Fruit fly (Drosophila melanogaster) whole organism, larva: Measurements from ENCODE around the gene sofe.

Experiments
- noc ChIP-seq: fragments of 200-800 bp; sonication (Bioruptor generic); optimal IDR thresholded peaks from 3 replicates; lab custom pipeline; 2019; ENCODE audit warnings: missing biosample characterization, mild to moderate bottlenecking, missing genetic modification characterization, moderate library complexity

Gene sofe

DNA sequence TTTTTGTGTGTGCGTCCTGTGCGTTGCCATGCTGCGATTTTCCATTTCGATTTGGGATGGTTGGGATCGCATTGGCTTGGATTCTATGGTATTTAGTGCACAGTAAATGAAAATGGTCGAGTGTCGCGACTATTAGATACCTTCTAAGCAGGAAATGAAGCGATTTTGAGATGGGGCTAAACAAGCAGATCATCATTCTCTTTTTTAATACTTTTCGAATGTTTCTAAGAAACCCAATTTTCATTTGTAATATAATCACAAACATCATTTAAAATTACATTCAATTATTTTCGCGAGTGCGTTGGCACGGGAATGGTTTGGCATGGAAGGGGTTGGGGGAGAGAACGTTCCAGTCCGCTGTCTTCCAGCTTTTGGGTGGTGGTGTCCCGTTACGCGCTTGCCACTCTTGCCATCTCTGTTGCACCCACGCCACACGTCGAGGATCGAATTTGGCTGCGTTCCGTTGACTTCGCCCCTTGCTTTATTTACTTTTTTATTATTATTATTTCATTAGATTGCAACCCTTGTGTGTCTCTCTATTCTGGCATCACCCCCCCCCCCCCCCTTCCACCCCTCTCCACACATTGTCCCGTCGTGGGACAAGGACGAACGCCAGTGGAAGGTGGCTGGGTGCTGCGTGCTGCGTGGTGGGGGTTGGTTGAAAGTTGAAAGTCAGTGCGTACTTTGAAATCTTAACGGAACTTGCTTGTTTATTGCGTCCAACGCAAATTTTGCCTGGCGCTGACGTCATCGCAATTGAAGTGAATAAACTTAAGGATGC lies 31.7 kb downstream of the sofe start:
- no peak for TF ChIP-seq noc (tag; lab: Kevin White, UChicago)

DNA sequence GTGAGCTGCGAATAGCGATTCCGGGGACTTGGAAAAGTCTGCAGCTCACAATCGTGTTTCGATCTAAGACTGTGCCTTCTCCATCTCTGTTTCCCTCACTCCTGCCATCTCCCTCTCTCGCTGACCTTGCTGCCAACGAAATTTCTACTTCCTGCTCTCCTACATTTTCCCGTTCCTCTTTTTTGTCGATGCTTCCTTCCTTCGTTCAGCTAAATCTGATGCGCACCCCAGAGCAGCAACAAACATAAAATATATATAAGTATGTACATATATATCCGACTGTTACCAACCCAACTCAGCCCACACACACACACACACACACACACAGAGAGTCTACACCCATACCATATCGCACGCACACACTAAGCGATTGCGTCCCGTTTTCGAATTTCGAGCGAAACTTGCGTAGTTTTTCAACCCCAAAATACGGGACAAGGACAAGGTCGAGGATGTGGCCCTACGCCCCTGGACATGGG lies 32.9 kb downstream of the sofe start, which contains the start of gene Imp:
TSS of gene Imp (minus strand) at position 51 of the 476 bp plus-strand sequence.
- no peak for TF ChIP-seq noc (tag; lab: Kevin White, UChicago)

DNA sequence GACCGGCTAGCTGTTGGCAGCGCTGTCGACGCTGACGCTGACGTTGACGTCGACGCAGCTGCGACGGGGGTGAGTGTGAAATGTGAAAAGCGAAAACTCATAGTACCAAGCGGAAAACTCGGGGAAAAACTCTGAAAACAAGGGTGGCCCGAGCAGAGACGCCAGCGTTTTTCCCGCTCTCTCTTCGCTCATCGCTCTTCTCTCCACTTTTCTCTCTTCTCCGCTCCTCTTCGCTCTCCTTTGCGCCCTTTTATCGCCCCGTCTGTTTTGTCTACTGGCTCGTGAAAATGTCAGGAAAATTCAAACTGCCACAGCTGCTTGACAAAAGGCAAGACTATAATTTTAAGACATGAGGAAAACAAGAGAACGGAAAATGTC lies 33.8 kb downstream of the sofe start:
- TF ChIP-seq noc (tag; lab: Kevin White, UChicago) = no peak

DNA sequence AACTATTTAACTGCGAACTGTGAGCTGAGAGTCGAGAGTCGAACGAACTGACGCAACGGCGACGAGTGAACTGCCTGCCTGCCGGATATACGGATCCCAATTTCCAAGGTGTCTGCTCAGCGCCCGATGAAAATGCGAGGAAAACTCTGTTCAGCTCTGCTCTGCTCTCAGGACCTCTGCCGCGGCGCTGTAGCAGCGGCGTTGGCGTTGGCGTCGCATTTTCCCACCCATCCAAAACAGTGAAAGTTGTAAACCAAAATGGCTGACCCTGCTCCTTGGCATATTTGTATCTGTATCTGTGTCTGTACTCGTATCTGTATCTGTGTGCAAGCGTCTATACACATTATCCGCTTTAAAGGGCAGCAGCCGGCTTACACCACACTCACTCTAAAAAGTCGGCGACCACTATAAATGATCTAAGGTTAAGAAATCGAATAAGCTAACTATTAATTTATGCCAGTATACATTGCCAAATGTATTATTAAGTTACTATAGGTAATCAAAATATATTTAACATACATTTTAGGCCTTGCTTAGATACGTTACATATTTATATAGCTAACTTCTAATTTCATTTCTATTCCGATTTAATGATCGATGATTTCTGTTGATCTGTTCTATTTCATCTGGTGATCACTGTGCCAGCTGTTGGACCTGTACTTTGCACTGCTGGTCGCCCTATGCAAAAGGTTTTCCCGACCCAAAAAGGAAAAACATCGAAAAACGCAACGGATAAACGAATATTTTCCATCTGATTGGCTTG lies 34.4 kb downstream of the sofe start:
- peak; percentile 23 for TF ChIP-seq noc (tag; lab: Kevin White, UChicago)

DNA sequence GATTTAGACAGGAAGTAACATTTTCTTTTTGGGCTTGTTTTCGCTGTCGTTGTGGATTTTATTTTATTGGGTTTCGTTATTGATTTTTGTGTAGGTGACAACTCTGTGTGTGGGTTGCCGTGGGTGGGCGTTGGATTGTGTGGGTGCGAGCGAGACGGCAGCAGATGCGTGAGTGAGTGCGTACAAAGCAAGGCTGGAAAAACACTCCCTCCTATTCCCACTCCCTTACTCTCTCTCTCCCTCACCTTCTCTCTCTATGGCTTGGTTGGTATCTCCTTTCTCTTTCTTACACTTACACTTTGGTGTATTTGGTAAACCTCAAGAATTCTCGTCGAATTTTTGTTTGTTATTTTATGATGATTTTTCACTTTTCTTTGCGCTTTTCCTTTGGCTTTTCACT lies 35.1 kb downstream of the sofe start:
- TF ChIP-seq noc (tag; lab: Kevin White, UChicago) = no peak

DNA sequence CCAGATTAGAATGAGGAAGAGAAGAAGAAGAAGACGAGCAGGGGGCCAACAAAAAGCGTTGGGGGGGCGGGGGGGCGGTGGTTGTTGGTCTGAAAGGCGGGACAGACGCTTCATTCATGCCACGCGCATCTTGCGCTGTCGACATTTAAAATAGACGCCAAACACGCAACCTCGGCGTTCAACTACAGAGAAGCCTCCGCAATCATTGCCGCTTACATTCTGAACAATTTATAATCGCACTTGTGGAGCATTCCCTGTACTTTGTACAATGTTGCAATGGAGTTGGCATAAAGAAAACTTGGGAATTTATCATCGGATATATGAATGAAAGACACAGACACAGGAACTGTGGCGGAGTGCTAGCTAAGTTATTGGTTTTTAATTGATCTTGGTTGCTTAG lies 36.5 kb downstream of the sofe start:
- no peak for TF ChIP-seq noc (tag; lab: Kevin White, UChicago)

DNA sequence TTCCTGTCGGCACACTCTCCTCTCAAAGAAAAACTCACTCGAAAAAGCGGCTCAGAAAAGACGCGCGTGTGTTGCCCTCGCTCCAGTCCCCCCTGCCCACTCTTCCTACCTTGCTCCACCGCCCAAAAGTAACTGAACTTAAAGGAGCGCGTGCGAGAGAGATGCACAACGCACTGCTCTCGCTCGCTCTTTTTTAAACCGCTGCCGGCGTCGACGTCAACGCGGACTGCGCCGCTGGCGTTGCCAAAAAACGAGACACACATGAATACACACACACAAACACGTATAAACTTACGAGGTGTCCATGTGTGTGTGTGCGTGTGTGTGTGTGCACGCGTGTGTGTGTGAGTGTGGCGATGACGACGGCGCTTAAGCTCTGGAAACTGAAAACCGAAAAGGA lies 40.4 kb downstream of the sofe start:
- TF ChIP-seq noc (tag; lab: Kevin White, UChicago) = no peak

DNA sequence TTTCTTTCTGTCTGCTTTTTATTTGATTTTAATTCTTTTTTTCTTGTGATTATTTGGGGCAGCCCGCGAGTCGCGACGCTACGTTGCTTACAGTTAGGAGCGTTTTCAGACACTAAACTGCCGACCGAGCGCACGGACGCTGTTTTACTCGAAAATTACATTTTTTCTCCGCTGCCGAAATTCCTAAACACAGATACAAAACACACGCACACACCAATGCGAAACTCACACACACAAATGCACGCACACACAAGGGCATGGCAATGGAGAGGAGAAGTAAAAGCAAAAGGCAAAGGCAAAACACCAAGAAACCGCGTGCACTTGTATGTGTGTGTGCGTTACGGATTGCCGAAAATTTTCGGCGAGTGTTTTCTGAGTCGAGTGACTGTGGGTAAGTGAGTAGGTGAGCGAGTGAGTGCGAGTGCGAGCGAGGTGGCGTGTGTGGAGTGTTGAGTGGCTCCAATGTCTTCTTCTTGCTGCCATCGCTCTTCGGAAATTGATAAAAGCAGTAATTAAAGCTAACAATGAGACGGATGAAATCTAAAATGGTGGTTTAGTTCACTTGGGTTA lies 41.6 kb downstream of the sofe start:
- TF ChIP-seq noc (tag; lab: Kevin White, UChicago) = peak; percentile 18

DNA sequence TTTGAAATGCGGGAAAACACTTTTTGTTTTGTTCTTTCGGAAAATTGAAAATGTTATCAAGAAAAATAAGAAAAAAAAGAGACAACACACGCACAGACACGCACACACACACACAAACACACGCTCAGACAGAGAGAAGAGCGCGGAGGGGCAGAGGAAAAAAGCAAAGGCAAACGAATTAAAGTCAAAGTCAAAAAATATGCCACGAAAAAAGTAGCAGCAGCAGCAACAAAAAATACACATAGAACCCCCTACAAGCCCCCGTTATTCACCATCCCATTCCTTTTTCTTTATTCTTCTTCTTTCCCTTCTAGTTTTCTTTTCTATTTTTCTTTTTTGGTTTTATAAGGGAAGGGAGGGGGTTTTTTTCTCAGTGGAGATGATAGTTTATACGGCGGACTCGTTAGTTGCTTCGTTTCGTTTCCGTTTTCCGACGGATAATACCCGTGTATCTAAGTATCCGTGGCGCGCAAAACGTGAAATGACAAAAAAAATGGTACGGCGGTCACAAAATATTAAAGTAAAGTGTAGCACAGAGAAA lies 42.3 kb downstream of the sofe start:
- no peak for TF ChIP-seq noc (tag; lab: Kevin White, UChicago)

DNA sequence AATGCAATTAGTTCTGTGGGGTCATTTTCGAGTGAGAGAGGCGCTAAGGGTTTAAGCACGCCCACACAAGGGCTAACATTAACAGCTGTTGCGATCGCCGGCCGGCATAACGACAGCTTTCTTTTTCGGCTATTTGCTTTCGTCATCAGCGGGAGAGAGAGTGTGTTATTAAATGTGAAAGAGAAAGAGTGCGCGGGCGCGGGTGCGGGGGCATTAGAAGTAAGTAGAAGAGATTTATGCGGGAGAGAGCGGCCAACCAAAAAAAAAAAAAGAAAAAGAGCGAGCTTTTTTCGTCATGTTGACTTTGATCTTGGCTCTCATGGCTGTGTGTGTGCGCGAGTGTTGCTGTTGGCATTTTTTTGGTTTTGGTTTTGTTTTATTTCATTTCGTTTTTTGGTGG lies 43.1 kb downstream of the sofe start:
- no peak for TF ChIP-seq noc (tag; lab: Kevin White, UChicago)

DNA sequence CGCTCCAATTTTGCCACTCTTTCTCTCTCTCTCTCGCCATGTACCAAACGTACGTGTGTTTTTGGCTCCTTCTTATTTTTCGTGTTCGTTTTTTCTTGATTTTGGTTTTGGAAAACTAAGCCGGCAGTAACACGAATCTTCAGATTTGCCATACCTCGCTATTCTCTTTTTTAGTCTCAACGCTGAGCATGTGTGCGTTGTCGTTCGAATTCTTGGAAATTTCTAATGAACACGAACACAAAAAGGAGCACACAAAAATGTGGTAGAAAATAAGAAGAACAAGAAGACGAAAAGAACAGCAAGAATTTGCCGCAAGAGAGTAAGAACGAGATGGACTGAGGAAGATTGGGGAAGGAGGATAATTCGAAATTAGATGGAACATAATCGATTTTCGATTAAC lies 48.5 kb downstream of the sofe start:
- TF ChIP-seq noc (tag; lab: Kevin White, UChicago) = no peak

DNA sequence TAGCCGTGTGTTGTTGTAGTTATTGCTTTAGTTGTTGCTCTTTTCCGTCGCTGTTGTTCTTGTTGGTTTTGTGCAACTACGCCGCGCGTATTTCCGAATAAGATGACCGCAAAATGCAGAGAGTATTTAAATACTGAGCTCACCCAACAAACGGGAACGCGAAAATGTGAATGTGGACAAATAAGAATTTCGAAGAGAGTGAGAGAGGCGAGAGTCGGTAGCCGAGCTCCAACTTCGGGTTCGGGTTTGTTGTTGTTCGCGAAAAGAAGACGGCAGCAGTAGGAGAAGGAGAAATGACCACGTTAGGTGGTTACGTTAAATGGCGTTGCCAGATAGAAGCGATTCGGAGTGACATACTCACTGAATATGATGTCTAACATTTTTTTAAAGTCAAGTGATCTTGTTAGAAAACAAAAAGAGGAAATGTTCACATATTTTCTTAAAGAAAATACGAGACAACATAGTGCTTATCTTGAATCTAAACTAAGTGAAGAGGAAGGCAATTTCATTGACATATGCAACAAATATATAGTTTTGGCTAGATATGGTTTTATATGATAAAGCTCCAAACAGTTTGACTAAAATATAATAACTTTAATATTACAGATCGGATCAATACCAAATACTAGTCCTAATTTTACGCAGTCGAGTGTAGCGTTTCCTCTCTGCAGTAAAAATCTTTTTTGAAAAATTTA lies 50.3 kb downstream of the sofe start:
- TF ChIP-seq noc (tag; lab: Kevin White, UChicago) = no peak

DNA sequence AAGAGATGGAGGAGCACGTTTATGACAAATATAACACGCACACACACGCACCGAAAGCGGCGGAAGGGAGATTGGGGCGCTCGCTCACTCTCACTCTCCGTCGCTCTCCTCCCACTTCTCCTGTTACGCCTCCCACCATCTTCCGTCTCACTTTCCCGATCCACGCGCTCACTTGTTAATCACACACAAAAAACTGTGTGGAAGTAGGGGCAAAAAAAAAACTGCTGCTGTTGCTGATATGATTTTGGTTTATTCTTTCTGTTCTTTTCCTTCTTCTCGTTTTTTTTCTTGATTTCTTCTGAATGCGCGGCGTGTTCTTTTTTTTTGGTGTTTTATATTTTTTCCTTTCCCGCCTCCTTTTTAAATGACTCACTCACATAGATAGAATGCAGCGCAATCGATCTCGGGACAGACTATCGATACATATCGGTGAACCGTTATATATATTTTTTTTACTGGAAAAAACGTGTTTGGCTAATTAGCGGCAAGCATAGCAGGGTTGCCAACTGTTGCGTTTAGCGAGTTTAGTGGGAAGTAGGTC lies 51.5 kb downstream of the sofe start:
- TF ChIP-seq noc (tag; lab: Kevin White, UChicago) = peak; percentile 62
